Worm (Caenorhabditis elegans): ENCODE data around the gene D2062.13.
"Not testable (repeated sequence)": the region's sequence is repeated elsewhere in the genome, so short reads cannot be mapped to it uniquely, and the experiment has no call there.

- TF ChIP-seq ref-1 (GFP tag; conservative IDR thresholded peaks at IDR 0.05); cog-1 (tag; optimal IDR thresholded peaks at IDR 0.05); tab-1 (GFP tag; IDR thresholded peaks at IDR 0.05); med-1 (GFP tag; optimal IDR thresholded peaks at IDR 0.05; ENCODE audit: insufficient read depth); flt-1 (GFP tag; IDR thresholded peaks at IDR 0.05); klf-2 (GFP tag; conservative IDR thresholded peaks at IDR 0.05); T22C8.4 (GFP tag; IDR thresholded peaks at IDR 0.05): not testable (repeated sequence)
Measured at ce11 chrII:2639401-2640088, 27.2 kb downstream of the D2062.13 start, which contains the start of gene F22E5.8.

Measured in whole organism, midembryonic.